Fruit fly (Drosophila melanogaster): Measurements from ENCODE around the gene koko.
A peak's percentile ranks its signal among the peaks of the same experiment; 100 is the strongest.

The koko gene

dm6 chr3R:18402549-18403429 lies at the start of gene koko, which contains the start of gene Wdr37 (continued):
- 0 out of 4 replicates have a peak, but pooled peaks have one; percentile 28 for TF ChIP-seq chinmo (GFP tag; IDR thresholded peaks at IDR 0.05; ENCODE audit: partially characterized antibody)
- peak; percentile 97 for TF ChIP-seq ara (GFP tag; IDR thresholded peaks at IDR 0.05)
- TF ChIP-seq CG13424 (tag; optimal IDR thresholded peaks at IDR 0.05): peak; percentile 98
- peak; percentile 94 for TF ChIP-seq trem (tag; optimal IDR thresholded peaks at IDR 0.05)
- TF ChIP-seq H2.0 (GFP tag; IDR thresholded peaks at IDR 0.05): peak; percentile 96
- peak; percentile 55 for TF ChIP-seq jumu (GFP tag; optimal IDR thresholded peaks at IDR 0.05)
- TF ChIP-seq CG12299 (tag; optimal IDR thresholded peaks at IDR 0.05): peak; percentile 94
- TF ChIP-seq Mad (GFP tag; optimal IDR thresholded peaks at IDR 0.05): peak; percentile 65
- peak; percentile 83 for TF ChIP-seq schlank (tag; optimal IDR thresholded peaks at IDR 0.05)
- TF ChIP-seq odd (GFP tag; optimal IDR thresholded peaks at IDR 0.05): peak; percentile 88
- peak; percentile 8 for TF ChIP-seq gfzf (GFP tag; optimal IDR thresholded peaks at IDR 0.05)
- peak; percentile 63 for TF ChIP-seq shn (GFP tag; optimal IDR thresholded peaks at IDR 0.05)
- TF ChIP-seq gcm (GFP tag; optimal IDR thresholded peaks at IDR 0.05): peak; percentile 98
- TF ChIP-seq cas (GFP tag; IDR thresholded peaks at IDR 0.05): peak; percentile 94
- peak; percentile 93 for TF ChIP-seq cwo (GFP tag; optimal IDR thresholded peaks at IDR 0.05)
- TF ChIP-seq Ptx1 (GFP tag; IDR thresholded peaks at IDR 0.05): peak; percentile 100
- peak; percentile 86 for TF ChIP-seq org-1 (GFP tag; optimal IDR thresholded peaks at IDR 0.05)
- peak; percentile 99 for TF ChIP-seq row (GFP tag; IDR thresholded peaks at IDR 0.05)
- TF ChIP-seq CG8765 (GFP tag; IDR thresholded peaks at IDR 0.05): peak; percentile 90
- peak; percentile 97 for TF ChIP-seq esg (GFP tag; conservative IDR thresholded peaks at IDR 0.05)
- TF ChIP-seq CG3847 (GFP tag; IDR thresholded peaks at IDR 0.05): peak; percentile 98
- TF ChIP-seq kah (GFP tag; optimal IDR thresholded peaks at IDR 0.05): peak; percentile 88
- peak; percentile 97 for TF ChIP-seq Chrac-16 (GFP tag; optimal IDR thresholded peaks at IDR 0.05)
- peak; percentile 24 for TF ChIP-seq CG12071 (GFP tag; optimal IDR thresholded peaks at IDR 0.05)
- peak; percentile 56 for TF ChIP-seq CG10565 (GFP tag; optimal IDR thresholded peaks at IDR 0.05)
- TF ChIP-seq trh (GFP tag; optimal IDR thresholded peaks at IDR 0.05): peak; percentile 93
- peak; percentile 89 for TF ChIP-seq Nf-YC (tag; optimal IDR thresholded peaks at IDR 0.05)
- TF ChIP-seq CG4360 (GFP tag; IDR thresholded peaks at IDR 0.05): peak; percentile 60; the same call in 1 of the 2 replicates
- TF ChIP-seq Trl (optimal IDR thresholded peaks at IDR 0.05): no peak
- TF ChIP-seq Trl (GFP tag; optimal IDR thresholded peaks at IDR 0.05): peak; percentile 82
- peak; percentile 99 for TF ChIP-seq CG9932 (GFP tag; IDR thresholded peaks at IDR 0.05)
- TF ChIP-seq Dref (GFP tag; IDR thresholded peaks at IDR 0.05): peak; percentile 87
- peak; percentile 97 for TF ChIP-seq Ssrp (tag; optimal IDR thresholded peaks at IDR 0.05)
- TF ChIP-seq HLH3B (GFP tag; IDR thresholded peaks at IDR 0.05): peak; percentile 99
- peak; percentile 89 for TF ChIP-seq ATbp (GFP tag; optimal IDR thresholded peaks at IDR 0.05)
- peak; percentile 83 for TF ChIP-seq Rx (GFP tag; IDR thresholded peaks at IDR 0.05)
- TF ChIP-seq nerfin-2 (GFP tag; IDR thresholded peaks at IDR 0.05; ENCODE audit: partially characterized antibody): 0 out of 2 replicates have a peak, but pooled peaks have one; percentile 35
- TF ChIP-seq D19A (tag; optimal IDR thresholded peaks at IDR 0.05): peak; percentile 94
- peak; percentile 92 for TF ChIP-seq Elba2 (GFP tag; optimal IDR thresholded peaks at IDR 0.05)
- TF ChIP-seq tx (GFP tag; optimal IDR thresholded peaks at IDR 0.05): peak; percentile 74
- peak; percentile 72; the same call in 1 of the 2 replicates for TF ChIP-seq aop (GFP tag; IDR thresholded peaks at IDR 0.05)
- TF ChIP-seq bbx (GFP tag; IDR thresholded peaks at IDR 0.05; ENCODE audit: partially characterized antibody): peak; percentile 52; the same call in 1 of the 2 replicates
- TF ChIP-seq en (GFP tag; optimal IDR thresholded peaks at IDR 0.05): peak; percentile 40
- TF ChIP-seq CG1529 (GFP tag; optimal IDR thresholded peaks at IDR 0.05): peak; percentile 80
- TF ChIP-seq CG5245 (GFP tag; optimal IDR thresholded peaks at IDR 0.05): peak; percentile 82
- TF ChIP-seq Hr51 (GFP tag; optimal IDR thresholded peaks at IDR 0.05): peak; percentile 80 to 98
- peak; percentile 63 for TF ChIP-seq repo (GFP tag; optimal IDR thresholded peaks at IDR 0.05)
- TF ChIP-seq CG9727 (GFP tag; optimal IDR thresholded peaks at IDR 0.05): peak; percentile 99
- TF ChIP-seq Dip2 (GFP tag; IDR thresholded peaks at IDR 0.05): peak; percentile 50; the same call in 1 of the 2 replicates
